Worm (Caenorhabditis elegans): ENCODE results near the gene K06H6.5.

ce11 chrV:604105-604504 is 27.9 kb downstream of the K06H6.5 start, which contains the start of gene srlf-37:
- TF ChIP-seq zag-1 (tag; optimal IDR thresholded peaks at IDR 0.05), result no peak
- TF ChIP-seq unc-62 (GFP tag; optimal IDR thresholded peaks at IDR 0.05), result no peak
- no peak for TF ChIP-seq skn-1 (tag; optimal IDR thresholded peaks at IDR 0.05)
- TF ChIP-seq egl-27 (tag; optimal IDR thresholded peaks at IDR 0.05), result no peak
- TF ChIP-seq nhr-10 (tag; optimal IDR thresholded peaks at IDR 0.05), result no peak
